Worm (Caenorhabditis elegans): ENCODE data around the gene sel-7.

The sel-7 gene

ce11 chrX:14297209-14297608 is 43.1 kb downstream of the sel-7 start:
- no peak for TF ChIP-seq ceh-30 (tag; optimal IDR thresholded peaks at IDR 0.05)
- peak; percentile 50 for TF ChIP-seq C08G9.2 (tag; optimal IDR thresholded peaks at IDR 0.05)
- no peak for TF ChIP-seq K02D7.2 (tag; optimal IDR thresholded peaks at IDR 0.05)
- TF ChIP-seq syd-9 (tag; optimal IDR thresholded peaks at IDR 0.05), result peak; percentile 57
- TF ChIP-seq ceh-22 (tag; optimal IDR thresholded peaks at IDR 0.05), result no peak
- TF ChIP-seq ama-1 (optimal IDR thresholded peaks at IDR 0.05), result no peak
- no peak for TF ChIP-seq ceh-24 (tag; optimal IDR thresholded peaks at IDR 0.05)
- peak; percentile 94 for TF ChIP-seq nfya-1 (tag; optimal IDR thresholded peaks at IDR 0.05)
- no peak for TF ChIP-seq ceh-9 (tag; optimal IDR thresholded peaks at IDR 0.05)
- TF ChIP-seq sox-4 (tag; optimal IDR thresholded peaks at IDR 0.05), result no peak
- TF ChIP-seq K09A11.1 (tag; optimal IDR thresholded peaks at IDR 0.05; ENCODE audit: insufficient read depth), result no peak
- TF ChIP-seq hlh-8 (tag; optimal IDR thresholded peaks at IDR 0.05), result no peak
- TF ChIP-seq pax-1 (tag; optimal IDR thresholded peaks at IDR 0.05), result no peak
- peak; percentile 62 for TF ChIP-seq rnt-1 (tag; optimal IDR thresholded peaks at IDR 0.05)
- no peak for TF ChIP-seq pqm-1 (tag; optimal IDR thresholded peaks at IDR 0.05)
- TF ChIP-seq ceh-18 (tag; optimal IDR thresholded peaks at IDR 0.05), result peak; percentile 74
- peak; percentile 8 for TF ChIP-seq ceh-14 (tag; optimal IDR thresholded peaks at IDR 0.05)
- TF ChIP-seq pag-3 (tag; optimal IDR thresholded peaks at IDR 0.05; ENCODE audit: borderline replicate concordance), result no peak
- no peak for TF ChIP-seq Y22D7AL.16 (tag; optimal IDR thresholded peaks at IDR 0.05)
- TF ChIP-seq nhr-232 (tag; optimal IDR thresholded peaks at IDR 0.05), result no peak
- TF ChIP-seq sdc-2 (tag; optimal IDR thresholded peaks at IDR 0.05), result peak; percentile 75
- no peak for TF ChIP-seq odd-2 (tag; optimal IDR thresholded peaks at IDR 0.05)
- peak; percentile 4 for TF ChIP-seq elt-2 (tag; optimal IDR thresholded peaks at IDR 0.05)
- no peak for TF ChIP-seq ahr-1 (tag; optimal IDR thresholded peaks at IDR 0.05)
- no peak for TF ChIP-seq C38D4.7 (GFP tag; optimal IDR thresholded peaks at IDR 0.05)
- peak; percentile 41 for TF ChIP-seq fax-1 (tag; optimal IDR thresholded peaks at IDR 0.05)
- TF ChIP-seq ceh-19 (GFP tag; optimal IDR thresholded peaks at IDR 0.05), result no peak
- TF ChIP-seq nhr-11 (tag; optimal IDR thresholded peaks at IDR 0.05), result no peak
- TF ChIP-seq hlh-15 (tag; optimal IDR thresholded peaks at IDR 0.05), result no peak
- no peak for TF ChIP-seq fkh-10 (GFP tag; optimal IDR thresholded peaks at IDR 0.05)
- TF ChIP-seq lim-6 (tag; optimal IDR thresholded peaks at IDR 0.05), result no peak
- TF ChIP-seq ceh-31 (tag; optimal IDR thresholded peaks at IDR 0.05), result peak; percentile 84
- TF ChIP-seq lin-11 (tag; optimal IDR thresholded peaks at IDR 0.05), result no peak
- TF ChIP-seq pha-2 (tag; optimal IDR thresholded peaks at IDR 0.05), result no peak
- no peak for TF ChIP-seq hlh-6 (tag; optimal IDR thresholded peaks at IDR 0.05)
- TF ChIP-seq pat-9 (tag; optimal IDR thresholded peaks at IDR 0.05), result no peak
- TF ChIP-seq ceh-45 (GFP tag; IDR thresholded peaks at IDR 0.05), result no peak
- TF ChIP-seq unc-55 (GFP tag; optimal IDR thresholded peaks at IDR 0.05), result peak; percentile 84
- TF ChIP-seq zip-5 (tag; optimal IDR thresholded peaks at IDR 0.05), result no peak
- no peak for TF ChIP-seq dmd-4 (tag; optimal IDR thresholded peaks at IDR 0.05; ENCODE audit: borderline replicate concordance)
- TF ChIP-seq eyg-1 (tag; optimal IDR thresholded peaks at IDR 0.05), result peak; percentile 41
- TF ChIP-seq ceh-48 (tag; optimal IDR thresholded peaks at IDR 0.05), result peak; percentile 91
- peak; percentile 70 for TF ChIP-seq unc-42 (tag; optimal IDR thresholded peaks at IDR 0.05)
- TF ChIP-seq ceh-2 (tag; optimal IDR thresholded peaks at IDR 0.05), result peak; percentile 60
- TF ChIP-seq ttx-3 (tag; optimal IDR thresholded peaks at IDR 0.05), result no peak
- no peak for TF ChIP-seq unc-3 (GFP tag; conservative IDR thresholded peaks at IDR 0.05)
- no peak for TF ChIP-seq unc-3 (tag; optimal IDR thresholded peaks at IDR 0.05)
- peak; percentile 73 for TF ChIP-seq ref-2 (tag; optimal IDR thresholded peaks at IDR 0.05)
- TF ChIP-seq madf-2 (tag; optimal IDR thresholded peaks at IDR 0.05), result no peak
- TF ChIP-seq ets-4 (tag; optimal IDR thresholded peaks at IDR 0.05), result no peak
- TF ChIP-seq gmeb-2 (tag; optimal IDR thresholded peaks at IDR 0.05), result no peak
- TF ChIP-seq F13H6.1 (tag; optimal IDR thresholded peaks at IDR 0.05), result peak; percentile 9
- TF ChIP-seq ztf-16 (tag; optimal IDR thresholded peaks at IDR 0.05), result no peak
- TF ChIP-seq sox-2 (GFP tag; IDR thresholded peaks at IDR 0.05), result no peak
- no peak for TF ChIP-seq mec-3 (tag; optimal IDR thresholded peaks at IDR 0.05; ENCODE audit: borderline replicate concordance)
